Worm (Caenorhabditis elegans) whole organism, L4/young adult: ENCODE measurements around the gene col-39.

ENCODE experiments used
- W03F9.2 ChIP-seq: fragments of 150-350 bp; optimal IDR thresholded peaks from 2 replicates; lab custom pipeline; 2014; ENCODE audit warnings: missing biosample characterization, missing genetic modification characterization
- dao-5 ChIP-seq: sonication (generic microtip); optimal IDR thresholded peaks from 2 replicates; lab custom pipeline; 2016; ENCODE audit warnings: missing genotype, missing genetic modification characterization, moderate library complexity, missing compliant biosample characterization
- him-1 ChIP-seq: sonication (generic microtip); optimal IDR thresholded peaks from 2 replicates; lab custom pipeline; 2016; ENCODE audit warnings: missing genotype, missing genetic modification reagents, missing genetic modification characterization, missing compliant biosample characterization

ce11 chrII:10658576-10659256, 46.0 kb upstream of the col-39 start, which contains the start of the genes snu-13 and rsp-7:
- TF ChIP-seq W03F9.2 (tag; lab: Kevin White, UChicago) (peak; percentile 90), him-1 (tag; lab: Kevin White, UChicago) (no peak), dao-5 (tag; lab: Kevin White, UChicago) (no peak)
